Worm (Caenorhabditis elegans) whole organism, late embryonic: ENCODE results near the gene nlp-76.

Source experiments
- C08G9.2 ChIP-seq: sonication (generic microtip); optimal IDR thresholded peaks from 2 replicates; lab custom pipeline; 2016; ENCODE audit warnings: mild to moderate bottlenecking, missing genetic modification characterization, moderate library complexity, missing compliant biosample characterization
- C38D4.7 ChIP-seq: fragments of 200-800 bp; sonication (Bioruptor generic); optimal IDR thresholded peaks from 2 replicates; lab custom pipeline; 2018; ENCODE audit warnings: mild to moderate bottlenecking, missing genetic modification characterization, moderate library complexity, missing compliant biosample characterization
- F13H6.1 ChIP-seq: sonication (generic microtip); optimal IDR thresholded peaks from 2 replicates; lab custom pipeline; 2016; ENCODE audit warnings: missing genetic modification characterization, missing compliant biosample characterization
- K09A11.1 ChIP-seq: sonication (generic microtip); optimal IDR thresholded peaks from 2 replicates; lab custom pipeline; 2017; ENCODE audit warnings: antibody characterized with exemption, mild to moderate bottlenecking, missing genetic modification characterization, missing compliant biosample characterization; ENCODE audit not compliant: insufficient read depth
- T23F11.4 ChIP-seq: fragments of 200-800 bp; sonication (Bioruptor generic); optimal IDR thresholded peaks from 2 replicates; lab custom pipeline; 2018; ENCODE audit warnings: mild to moderate bottlenecking, missing genetic modification characterization, missing compliant biosample characterization
- Y22D7AL.16 ChIP-seq: sonication (generic microtip); optimal IDR thresholded peaks from 2 replicates; lab custom pipeline; 2016; ENCODE audit warnings: missing genetic modification characterization, missing compliant biosample characterization
- ahr-1 ChIP-seq: sonication (generic microtip); optimal IDR thresholded peaks from 2 replicates; lab custom pipeline; 2016; ENCODE audit warnings: missing genetic modification characterization, missing compliant biosample characterization
- ama-1 ChIP-seq: fragments of 150-350 bp; optimal IDR thresholded peaks from 2 replicates; lab custom pipeline; 2014
- ceh-14 ChIP-seq: sonication (generic microtip); optimal IDR thresholded peaks from 2 replicates; lab custom pipeline; 2016; ENCODE audit warnings: missing genotype, missing genetic modification characterization, missing compliant biosample characterization
- ceh-18 ChIP-seq: sonication (generic microtip); optimal IDR thresholded peaks from 2 replicates; lab custom pipeline; 2016; ENCODE audit warnings: missing genetic modification characterization, missing compliant biosample characterization
- ceh-19 ChIP-seq: fragments of 200-800 bp; sonication (Bioruptor generic); optimal IDR thresholded peaks from 2 replicates; lab custom pipeline; 2018; ENCODE audit warnings: mild to moderate bottlenecking, missing genetic modification characterization, missing compliant biosample characterization
- ceh-2 ChIP-seq: sonication (generic microtip); optimal IDR thresholded peaks from 2 replicates; lab custom pipeline; 2016; ENCODE audit warnings: missing genotype, missing genetic modification characterization, missing compliant biosample characterization
- ceh-24 ChIP-seq: sonication (generic microtip); optimal IDR thresholded peaks from 2 replicates; lab custom pipeline; 2016; ENCODE audit warnings: mild to moderate bottlenecking, missing genetic modification characterization, missing compliant biosample characterization
- ceh-30 ChIP-seq: fragments of 150-350 bp; optimal IDR thresholded peaks from 2 replicates; lab custom pipeline; 2014; ENCODE audit warnings: missing biosample characterization, missing genetic modification characterization
- ceh-31 ChIP-seq: sonication (generic microtip); optimal IDR thresholded peaks from 2 replicates; lab custom pipeline; 2016; ENCODE audit warnings: missing genetic modification characterization, missing compliant biosample characterization
- ceh-34 ChIP-seq: sonication (generic microtip); optimal IDR thresholded peaks from 2 replicates; lab custom pipeline; 2016; ENCODE audit warnings: mild to moderate bottlenecking, missing genetic modification characterization, missing compliant biosample characterization
- ceh-45 ChIP-seq: fragments of 200-800 bp; sonication (Bioruptor generic); IDR thresholded peaks from 2 replicates; pipeline ENCODE4 v1.3.6; 2022; ENCODE audit warnings: missing genetic modification reagents, missing genetic modification characterization, missing compliant biosample characterization
- ceh-48 ChIP-seq: sonication (generic microtip); optimal IDR thresholded peaks from 2 replicates; lab custom pipeline; 2016; ENCODE audit warnings: missing genetic modification characterization, inconsistent platforms, missing compliant biosample characterization
- che-1 ChIP-seq: sonication (generic microtip); optimal IDR thresholded peaks from 2 replicates; lab custom pipeline; 2016; ENCODE audit warnings: mild to moderate bottlenecking, missing genetic modification characterization, missing compliant biosample characterization
- ets-4 ChIP-seq: sonication (generic microtip); optimal IDR thresholded peaks from 2 replicates; lab custom pipeline; 2016; ENCODE audit warnings: missing genetic modification characterization, missing compliant biosample characterization
- fkh-10 ChIP-seq: fragments of 150-350 bp; optimal IDR thresholded peaks from 2 replicates; lab custom pipeline; 2014; ENCODE audit warnings: missing biosample characterization, missing genetic modification reagents, missing genetic modification characterization
- fkh-6 ChIP-seq: sonication (generic microtip); optimal IDR thresholded peaks from 2 replicates; lab custom pipeline; 2016; ENCODE audit warnings: missing genetic modification characterization, missing compliant biosample characterization
- hlh-6 ChIP-seq: sonication (generic microtip); optimal IDR thresholded peaks from 2 replicates; lab custom pipeline; 2016; ENCODE audit warnings: missing genotype, missing genetic modification characterization, missing compliant biosample characterization
- hlh-8 ChIP-seq: sonication (generic microtip); optimal IDR thresholded peaks from 2 replicates; lab custom pipeline; 2016; ENCODE audit warnings: missing genotype, missing genetic modification characterization, missing compliant biosample characterization
- lin-11 ChIP-seq: fragments of 200-800 bp; sonication (Bioruptor generic); optimal IDR thresholded peaks from 2 replicates; lab custom pipeline; 2018; ENCODE audit warnings: mild to moderate bottlenecking, missing genetic modification characterization, missing compliant biosample characterization
- nfya-1 ChIP-seq: sonication (generic microtip); optimal IDR thresholded peaks from 2 replicates; lab custom pipeline; 2017; ENCODE audit warnings: missing genetic modification characterization, mild to moderate bottlenecking, missing compliant biosample characterization, antibody characterized with exemption, moderate library complexity
- nhr-11 ChIP-seq: fragments of 150-350 bp; optimal IDR thresholded peaks from 2 replicates; lab custom pipeline; 2014; ENCODE audit warnings: missing biosample characterization, missing genetic modification characterization
- npax-4 ChIP-seq: sonication (generic microtip); optimal IDR thresholded peaks from 2 replicates; lab custom pipeline; 2016; ENCODE audit warnings: missing genetic modification characterization, missing compliant biosample characterization
- pag-3 ChIP-seq: sonication (generic microtip); optimal IDR thresholded peaks from 2 replicates; lab custom pipeline; 2016; ENCODE audit warnings: missing compliant biosample characterization, missing genetic modification characterization, borderline replicate concordance
- pat-9 ChIP-seq: fragments of 200-800 bp; sonication (Bioruptor generic); optimal IDR thresholded peaks from 2 replicates; lab custom pipeline; 2018; ENCODE audit warnings: mild to moderate bottlenecking, missing genetic modification characterization, moderate library complexity, missing compliant biosample characterization
- pha-4 ChIP-seq: fragments of 150-350 bp; optimal IDR thresholded peaks from 2 replicates; lab custom pipeline; 2018; ENCODE audit warnings: missing biosample characterization, missing genetic modification reagents, missing genetic modification characterization
- pros-1 ChIP-seq: fragments of 150-350 bp; optimal IDR thresholded peaks from 2 replicates; lab custom pipeline; 2014; ENCODE audit warnings: missing biosample characterization, missing genetic modification reagents, missing genetic modification characterization
- ref-2 ChIP-seq: sonication (generic microtip); optimal IDR thresholded peaks from 2 replicates; lab custom pipeline; 2016; ENCODE audit warnings: missing genetic modification characterization, missing compliant biosample characterization
- rnt-1 ChIP-seq: sonication (generic microtip); optimal IDR thresholded peaks from 2 replicates; lab custom pipeline; 2016; ENCODE audit warnings: missing genetic modification characterization, missing compliant biosample characterization
- sdc-2 ChIP-seq: sonication (generic microtip); optimal IDR thresholded peaks from 2 replicates; lab custom pipeline; 2016; ENCODE audit warnings: missing genotype, missing genetic modification characterization, missing compliant biosample characterization
- sox-2 ChIP-seq: fragments of 200-800 bp; sonication (Bioruptor generic); IDR thresholded peaks from 2 replicates; pipeline ENCODE4 v1.3.6; 2022; ENCODE audit warnings: missing genetic modification reagents, missing genetic modification characterization, missing compliant biosample characterization
- sox-4 ChIP-seq: sonication (generic microtip); optimal IDR thresholded peaks from 2 replicates; lab custom pipeline; 2017; ENCODE audit warnings: mild to moderate bottlenecking, missing genetic modification characterization, inconsistent platforms, missing compliant biosample characterization
- tbx-2 ChIP-seq: sonication (generic microtip); optimal IDR thresholded peaks from 2 replicates; lab custom pipeline; 2016; ENCODE audit warnings: missing genetic modification characterization, missing compliant biosample characterization
- tbx-7 ChIP-seq: sonication (generic microtip); optimal IDR thresholded peaks from 2 replicates; lab custom pipeline; 2016; ENCODE audit warnings: missing genotype, missing genetic modification characterization, missing compliant biosample characterization
- unc-3 ChIP-seq, 2 experiments: fragments of 200-800 bp in 1 of 2; sonication (Bioruptor generic) in 1 of 2; sonication (generic microtip) in 1 of 2; conservative IDR thresholded peaks in 1 of 2; optimal IDR thresholded peaks in 1 of 2; 2 replicates each; pipeline versions ENCODE4 v1.3.6 to Lab custom; 2016 to 2022; ENCODE audit warnings: missing compliant biosample characterization in 2 of 2, missing genetic modification characterization in 2 of 2, missing genetic modification reagents in 1 of 2
- unc-42 ChIP-seq: sonication (generic microtip); optimal IDR thresholded peaks from 2 replicates; lab custom pipeline; 2016; ENCODE audit warnings: missing genotype, missing genetic modification characterization, missing compliant biosample characterization
- unc-55 ChIP-seq: sonication (generic microtip); optimal IDR thresholded peaks from 2 replicates; lab custom pipeline; 2017; ENCODE audit warnings: missing biosample characterization, missing genetic modification reagents, missing genetic modification characterization
- unc-86 ChIP-seq: sonication (generic microtip); optimal IDR thresholded peaks from 2 replicates; lab custom pipeline; 2016; ENCODE audit warnings: missing genetic modification characterization, missing compliant biosample characterization
- zip-5 ChIP-seq: sonication (generic microtip); optimal IDR thresholded peaks from 2 replicates; lab custom pipeline; 2016; ENCODE audit warnings: missing genetic modification characterization, missing compliant biosample characterization

nlp-76 gene

ce11 chrX:12693150-12693589 is 29.5 kb upstream of the nlp-76 start (continued):
- TF ChIP-seq sox-2 (no peak; the same call in 1 of the 2 replicates), pat-9 (tag; lab: Kevin White, UChicago) (no peak), T23F11.4 (GFP tag; lab: Kevin White, UChicago) (no peak), che-1 (tag; lab: Kevin White, UChicago) (peak; percentile 30), ceh-45 (0 out of 2 replicates have a peak, but pooled peaks have one; percentile 14), nhr-11 (tag; lab: Kevin White, UChicago) (no peak), hlh-8 (tag; lab: Kevin White, UChicago) (no peak), tbx-7 (tag; lab: Kevin White, UChicago) (no peak), F13H6.1 (tag; lab: Kevin White, UChicago) (peak; percentile 7), rnt-1 (tag; lab: Kevin White, UChicago) (no peak), pha-4 (no peak), unc-86 (tag; lab: Kevin White, UChicago) (peak; percentile 62), zip-5 (tag; lab: Kevin White, UChicago) (no peak), ceh-30 (tag; lab: Kevin White, UChicago) (no peak), unc-3 (GFP tag; conservative IDR thresholded peaks at IDR 0.05; lab: Robert Waterston, UW) (peak; percentile 61), unc-3 (tag; optimal IDR thresholded peaks at IDR 0.05; lab: Kevin White, UChicago) (no peak), lin-11 (tag; lab: Kevin White, UChicago) (no peak), ceh-19 (peak; percentile 61), npax-4 (tag; lab: Kevin White, UChicago) (no peak)

ce11 chrX:12691740-12692383 is 28.2 kb upstream of the nlp-76 start:
- TF ChIP-seq C08G9.2 (tag; lab: Kevin White, UChicago), result peak; percentile 43
- TF ChIP-seq pat-9 (tag; lab: Kevin White, UChicago), result peak; percentile 1
- TF ChIP-seq sox-4 (tag; lab: Kevin White, UChicago), result peak; percentile 55
- TF ChIP-seq K09A11.1 (tag; lab: Kevin White, UChicago), result peak; percentile 1
- TF ChIP-seq ceh-31, result peak; percentile 81
- no peak for TF ChIP-seq hlh-8 (tag; lab: Kevin White, UChicago)
- TF ChIP-seq sdc-2 (tag; lab: Kevin White, UChicago), result peak; percentile 21
- TF ChIP-seq nfya-1 (tag; lab: Kevin White, UChicago), result peak; percentile 56
- TF ChIP-seq pag-3, result peak; percentile 7
- TF ChIP-seq F13H6.1 (tag; lab: Kevin White, UChicago), result no peak
- no peak for TF ChIP-seq ceh-24 (tag; lab: Kevin White, UChicago)
- peak; percentile 69 for TF ChIP-seq hlh-6 (tag; lab: Kevin White, UChicago)
- peak; percentile 24 for TF ChIP-seq ceh-2 (tag; lab: Kevin White, UChicago)
- TF ChIP-seq ceh-18, result peak; percentile 6
- no peak for TF ChIP-seq unc-55 (GFP tag; lab: Kevin White, UChicago)
- no peak for TF ChIP-seq Y22D7AL.16 (tag; lab: Kevin White, UChicago)
- TF ChIP-seq ceh-48 (tag; lab: Kevin White, UChicago), result peak; percentile 46
- no peak; the same call in 1 of the 2 replicates for TF ChIP-seq sox-2
- TF ChIP-seq lin-11 (tag; lab: Kevin White, UChicago), result no peak
- TF ChIP-seq pros-1 (tag; lab: Kevin White, UChicago), result no peak
- peak; percentile 55 for TF ChIP-seq ref-2 (tag; lab: Kevin White, UChicago)
- TF ChIP-seq ets-4 (tag; lab: Kevin White, UChicago), result no peak
- peak; percentile 11 for TF ChIP-seq ahr-1 (tag; lab: Kevin White, UChicago)
- peak; percentile 68 for TF ChIP-seq unc-42
- TF ChIP-seq ceh-14 (tag; lab: Kevin White, UChicago), result peak; percentile 30
- TF ChIP-seq tbx-2, result peak; percentile 56
- no peak for TF ChIP-seq fkh-6 (tag; lab: Kevin White, UChicago)
- TF ChIP-seq ceh-34, result peak; percentile 19
- peak; percentile 34 for TF ChIP-seq C38D4.7 (GFP tag; lab: Kevin White, UChicago)
- TF ChIP-seq che-1 (tag; lab: Kevin White, UChicago), result peak; percentile 29
- TF ChIP-seq ama-1 (lab: Kevin White, UChicago), result peak; percentile 96
- TF ChIP-seq fkh-10 (GFP tag; lab: Kevin White, UChicago), result no peak
- no peak for TF ChIP-seq unc-86 (tag; lab: Kevin White, UChicago)
- TF ChIP-seq zip-5 (tag; lab: Kevin White, UChicago), result no peak
- TF ChIP-seq, all 69 proteins: peak for 21
